Fruit fly (Drosophila melanogaster) whole organism, adult: Measurements from ENCODE around the gene CG43102.

Experiments
- CG11617 ChIP-seq: fragments of 200-800 bp; sonication (Bioruptor generic); optimal IDR thresholded peaks from 2 replicates; lab custom pipeline; 2017; ENCODE audit warnings: mild to moderate bottlenecking, missing biosample characterization, missing genetic modification reagents, missing genetic modification characterization
- CG1620 ChIP-seq: fragments of 200-800 bp; sonication (Bioruptor generic); optimal IDR thresholded peaks from 2 replicates; lab custom pipeline; 2016; ENCODE audit warnings: missing biosample characterization, missing genetic modification characterization
- CG7101 ChIP-seq: fragments of 200-800 bp; sonication (Bioruptor generic); optimal IDR thresholded peaks from 2 replicates; lab custom pipeline; 2018; ENCODE audit warnings: missing biosample characterization, mild to moderate bottlenecking, missing genetic modification characterization, moderate library complexity
- kay ChIP-seq: fragments of 200-800 bp; sonication (Bioruptor generic); peaks from one replicate; lab custom pipeline; 2016; ENCODE audit warnings: missing biosample characterization, missing genetic modification characterization, borderline replicate concordance
- ovo ChIP-seq: fragments of 200-800 bp; sonication (Bioruptor generic); optimal IDR thresholded peaks from 2 replicates; lab custom pipeline; 2016; ENCODE audit warnings: missing biosample characterization, missing genetic modification characterization
- toe ChIP-seq: fragments of 200-800 bp; sonication (Bioruptor generic); optimal IDR thresholded peaks from 2 replicates; lab custom pipeline; 2016; ENCODE audit warnings: missing biosample characterization, missing genetic modification characterization

DNA sequence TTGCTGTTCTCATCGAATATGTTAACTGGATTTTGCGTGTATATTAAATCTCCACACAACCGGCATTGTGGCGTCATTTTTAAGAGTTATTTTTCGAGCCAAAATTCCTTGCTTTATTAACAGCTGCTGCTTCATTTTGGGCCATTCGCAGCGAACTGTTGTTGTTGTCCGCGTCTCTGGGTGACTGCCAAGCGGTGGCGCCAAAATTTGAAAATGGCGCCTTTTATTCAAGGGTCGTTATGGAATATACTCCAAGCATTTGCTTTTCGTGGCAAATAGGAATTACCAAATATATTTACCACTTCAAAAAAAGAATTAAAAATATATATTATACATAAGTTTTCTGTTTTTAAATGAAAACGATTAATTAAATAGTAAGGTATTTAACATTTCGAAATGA is 10.8 kb upstream of the CG43102 start, which contains the start of gene Nnk:
- TF ChIP-seq CG11617 (GFP tag; lab: Kevin White, UChicago) (no peak), toe (GFP tag; lab: Kevin White, UChicago) (no peak), kay (no peak), CG7101 (tag; lab: Kevin White, UChicago) (no peak), ovo (GFP tag; lab: Kevin White, UChicago) (no peak), CG1620 (GFP tag; lab: Kevin White, UChicago) (no peak)
